Fruit fly (Drosophila melanogaster): ENCODE measurements around the gene RpS27.

Gene RpS27

dm6 chr3R:25275276-25275675, 28.0 kb upstream of the RpS27 start (continued):
- TF ChIP-seq z (GFP tag; IDR thresholded peaks at IDR 0.05) (no peak), CG12236 (GFP tag; optimal IDR thresholded peaks at IDR 0.05) (no peak), lilli (GFP tag; optimal IDR thresholded peaks at IDR 0.05) (no peak), CG14860 (GFP tag; IDR thresholded peaks at IDR 0.05; ENCODE audit: partially characterized antibody) (no peak), lmd (GFP tag; IDR thresholded peaks at IDR 0.05) (no peak), NC2α (GFP tag; optimal IDR thresholded peaks at IDR 0.05) (no peak), ro (GFP tag; IDR thresholded peaks at IDR 0.05) (no peak), trh (GFP tag; optimal IDR thresholded peaks at IDR 0.05) (no peak), ATbp (GFP tag; optimal IDR thresholded peaks at IDR 0.05) (no peak), Fer1 (GFP tag; optimal IDR thresholded peaks at IDR 0.05) (peak; percentile 81), CG34376 (GFP tag; optimal IDR thresholded peaks at IDR 0.05) (peak; percentile 47), chinmo (GFP tag; IDR thresholded peaks at IDR 0.05; ENCODE audit: partially characterized antibody) (no peak), fu2 (GFP tag; optimal IDR thresholded peaks at IDR 0.05) (no peak), fd102C (GFP tag; optimal IDR thresholded peaks at IDR 0.05) (no peak), wdn (GFP tag; IDR thresholded peaks at IDR 0.05) (no peak), CG17385 (GFP tag; optimal IDR thresholded peaks at IDR 0.05) (peak; percentile 22), CG12769 (tag; optimal IDR thresholded peaks at IDR 0.05) (peak; percentile 42), Vsx1 (GFP tag; optimal IDR thresholded peaks at IDR 0.05) (no peak), jigr1 (GFP tag; IDR thresholded peaks at IDR 0.05) (no peak), chif (GFP tag; optimal IDR thresholded peaks at IDR 0.05) (no peak), dmrt11E (tag; optimal IDR thresholded peaks at IDR 0.05) (no peak), kay (GFP tag; optimal IDR thresholded peaks at IDR 0.05) (no peak), NfI (GFP tag; optimal IDR thresholded peaks at IDR 0.05) (no peak), CG13424 (tag; optimal IDR thresholded peaks at IDR 0.05) (peak; percentile 36), fd3F (GFP tag; optimal IDR thresholded peaks at IDR 0.05) (peak; percentile 50), CG17802 (tag; optimal IDR thresholded peaks at IDR 0.05) (no peak), tx (GFP tag; optimal IDR thresholded peaks at IDR 0.05) (no peak), maf-S (GFP tag; optimal IDR thresholded peaks at IDR 0.05) (no peak), CG16815 (GFP tag; optimal IDR thresholded peaks at IDR 0.05) (no peak), sna (GFP tag; IDR thresholded peaks at IDR 0.05; ENCODE audit: partially characterized antibody) (no peak), chn (GFP tag; optimal IDR thresholded peaks at IDR 0.05) (no peak), CG10366 (GFP tag; IDR thresholded peaks at IDR 0.05) (no peak), pzg (GFP tag; optimal IDR thresholded peaks at IDR 0.05) (no peak), CG3838 (GFP tag; optimal IDR thresholded peaks at IDR 0.05) (no peak), CG7963 (GFP tag; IDR thresholded peaks at IDR 0.05; ENCODE audit: partially characterized antibody) (no peak), sens (GFP tag) (peak; percentile 61), eyg (GFP tag; optimal IDR thresholded peaks at IDR 0.05) (peak; percentile 14), phol (tag; optimal IDR thresholded peaks at IDR 0.05) (no peak), Dp (GFP tag; optimal IDR thresholded peaks at IDR 0.05) (no peak), CG14050 (GFP tag; IDR thresholded peaks at IDR 0.05) (no peak), Sry-δ (GFP tag; optimal IDR thresholded peaks at IDR 0.05) (no peak), mirr (GFP tag; optimal IDR thresholded peaks at IDR 0.05) (peak; percentile 69), CrebB (tag; optimal IDR thresholded peaks at IDR 0.05) (peak; percentile 60), CG9727 (GFP tag; optimal IDR thresholded peaks at IDR 0.05) (no peak), CG11456 (GFP tag; IDR thresholded peaks at IDR 0.05) (no peak), CG16863 (GFP tag; optimal IDR thresholded peaks at IDR 0.05) (no peak), CG7786 (GFP tag; optimal IDR thresholded peaks at IDR 0.05) (no peak), CG1792 (GFP tag; optimal IDR thresholded peaks at IDR 0.05) (no peak), Rx (GFP tag; IDR thresholded peaks at IDR 0.05) (no peak), ems (GFP tag; optimal IDR thresholded peaks at IDR 0.05) (no peak), pros (GFP tag; optimal IDR thresholded peaks at IDR 0.05) (no peak), Dfd (GFP tag; optimal IDR thresholded peaks at IDR 0.05) (no peak)

Measured in whole organism, embryonic.